Fruit fly (Drosophila melanogaster) whole organism, embryonic: ENCODE results near the gene BtbVII.

ENCODE experiments used
- BEAF-32 ChIP-seq: fragments of 200-800 bp; sonication (Bioruptor generic); optimal IDR thresholded peaks from 3 replicates; lab custom pipeline; 2017; ENCODE audit warnings: missing biosample characterization, missing genetic modification characterization, mild to moderate bottlenecking, moderate library complexity, missing genetic modification reagents
- CG10147 ChIP-seq: fragments of 200-800 bp; sonication (Bioruptor generic); optimal IDR thresholded peaks from 2 replicates; lab custom pipeline; 2019; ENCODE audit warnings: missing biosample characterization, mild to moderate bottlenecking, missing genetic modification characterization, moderate library complexity
- CG1024 ChIP-seq: fragments of 200-800 bp; sonication (Bioruptor generic); IDR thresholded peaks from 2 replicates; pipeline ENCODE4 v1.3.6; 2022; ENCODE audit warnings: missing biosample characterization, missing genetic modification characterization
- CG14014 ChIP-seq: fragments of 200-800 bp; sonication (Bioruptor generic); IDR thresholded peaks from 2 replicates; pipeline ENCODE4 v1.3.6; 2022; ENCODE audit warnings: missing biosample characterization, missing genetic modification characterization
- CG14441 ChIP-seq: fragments of 200-800 bp; sonication (Bioruptor generic); IDR thresholded peaks from 2 replicates; pipeline ENCODE4 v1.3.6; 2022; ENCODE audit warnings: missing biosample characterization, missing genetic modification characterization
- CG15011 ChIP-seq: fragments of 200-800 bp; sonication (Bioruptor generic); optimal IDR thresholded peaks from 3 replicates; lab custom pipeline; 2018; ENCODE audit warnings: missing biosample characterization, mild to moderate bottlenecking, missing genetic modification characterization
- CG1529 ChIP-seq: fragments of 200-800 bp; sonication (Bioruptor generic); optimal IDR thresholded peaks from 3 replicates; lab custom pipeline; 2018; ENCODE audit warnings: missing biosample characterization, missing genetic modification characterization
- CG15479 ChIP-seq: fragments of 200-800 bp; sonication (Bioruptor generic); optimal IDR thresholded peaks from 3 replicates; lab custom pipeline; 2019; ENCODE audit warnings: missing biosample characterization, mild to moderate bottlenecking, missing genetic modification characterization, moderate library complexity
- CG16863 ChIP-seq: fragments of 200-800 bp; sonication (Bioruptor generic); optimal IDR thresholded peaks from 3 replicates; lab custom pipeline; 2016; ENCODE audit warnings: missing biosample characterization, missing genetic modification characterization
- CG17359 ChIP-seq: fragments of 200-800 bp; sonication (Bioruptor generic); optimal IDR thresholded peaks from 3 replicates; lab custom pipeline; 2018; ENCODE audit warnings: missing biosample characterization, mild to moderate bottlenecking, missing genetic modification characterization, moderate library complexity
- CG18476 ChIP-seq: fragments of 200-800 bp; sonication (Bioruptor generic); optimal IDR thresholded peaks from 2 replicates; lab custom pipeline; 2016; ENCODE audit warnings: missing biosample characterization, mild to moderate bottlenecking, missing genetic modification characterization
- CG18764 ChIP-seq: fragments of 200-800 bp; sonication (Bioruptor generic); optimal IDR thresholded peaks from 3 replicates; lab custom pipeline; 2016; ENCODE audit warnings: missing biosample characterization, missing genetic modification characterization
- CG31388 ChIP-seq: fragments of 200-800 bp; sonication (Bioruptor generic); optimal IDR thresholded peaks from 2 replicates; lab custom pipeline; 2016; ENCODE audit warnings: missing biosample characterization, missing genetic modification characterization
- CG4282 ChIP-seq: fragments of 200-800 bp; sonication (Bioruptor generic); optimal IDR thresholded peaks from 2 replicates; lab custom pipeline; 2016; ENCODE audit warnings: missing biosample characterization, missing genetic modification characterization
- CG4404 ChIP-seq: fragments of 200-800 bp; sonication (Bioruptor generic); IDR thresholded peaks from 2 replicates; pipeline ENCODE4 v1.3.6; 2022; ENCODE audit warnings: missing biosample characterization, missing genetic modification characterization
- CG5180 ChIP-seq: fragments of 200-800 bp; sonication (Bioruptor generic); optimal IDR thresholded peaks from 3 replicates; lab custom pipeline; 2017; ENCODE audit warnings: missing biosample characterization, missing genetic modification characterization, mild to moderate bottlenecking, moderate library complexity, missing genetic modification reagents
- CG7372 ChIP-seq: fragments of 200-800 bp; sonication (Bioruptor generic); IDR thresholded peaks from 2 replicates; pipeline ENCODE4 v1.3.6; 2022; ENCODE audit warnings: missing biosample characterization, missing genetic modification characterization
- CG7987 ChIP-seq: fragments of 200-800 bp; sonication (Bioruptor generic); optimal IDR thresholded peaks from 2 replicates; lab custom pipeline; 2018; ENCODE audit warnings: missing biosample characterization, mild to moderate bottlenecking, missing genetic modification characterization, moderate library complexity
- CG8765 ChIP-seq: fragments of 200-800 bp; sonication (Bioruptor generic); IDR thresholded peaks from 2 replicates; pipeline ENCODE4 v1.3.6; 2022; ENCODE audit warnings: missing biosample characterization, missing genetic modification characterization
- CG9932 ChIP-seq: fragments of 200-800 bp; sonication (Bioruptor generic); IDR thresholded peaks from 2 replicates; pipeline ENCODE4 v1.3.6; 2022; ENCODE audit warnings: missing biosample characterization, missing genetic modification characterization
- CHES-1-like ChIP-seq: fragments of 200-800 bp; sonication (Bioruptor generic); optimal IDR thresholded peaks from 2 replicates; lab custom pipeline; 2016; ENCODE audit warnings: missing biosample characterization, missing genetic modification characterization
- Eip74EF ChIP-seq, 2 experiments: fragments of 200-800 bp in 1 of 2; fragments of >200 bp in 1 of 2; sonication (Bioruptor generic) in 1 of 2; optimal IDR thresholded peaks; 2 replicates each; lab custom pipeline; 2017 to 2019; ENCODE audit warnings: missing biosample characterization in 2 of 2, missing genetic modification characterization in 2 of 2, mild to moderate bottlenecking in 1 of 2, moderate library complexity in 1 of 2
- H2.0 ChIP-seq: fragments of 200-800 bp; sonication (Bioruptor generic); IDR thresholded peaks from 2 replicates; pipeline ENCODE4 v1.3.6; 2022; ENCODE audit warnings: missing biosample characterization, missing genetic modification characterization
- Hand ChIP-seq: fragments of 200-800 bp; sonication (Bioruptor generic); optimal IDR thresholded peaks from 2 replicates; lab custom pipeline; 2017; ENCODE audit warnings: mild to moderate bottlenecking, missing biosample characterization, missing genetic modification reagents, missing genetic modification characterization
- HmgD ChIP-seq: fragments of 200-800 bp; sonication (Bioruptor generic); optimal IDR thresholded peaks from 3 replicates; lab custom pipeline; 2016; ENCODE audit warnings: missing biosample characterization, missing genetic modification characterization
- HmgZ ChIP-seq: fragments of 200-800 bp; sonication (Bioruptor generic); optimal IDR thresholded peaks from 2 replicates; lab custom pipeline; 2018; ENCODE audit warnings: missing biosample characterization, mild to moderate bottlenecking, missing genetic modification characterization
- Mrtf ChIP-seq: fragments of 200-800 bp; sonication (Bioruptor generic); IDR thresholded peaks from 3 replicates; pipeline ENCODE4 v1.3.6; 2022; ENCODE audit warnings: missing biosample characterization, missing genetic modification characterization
- NFAT ChIP-seq: fragments of 200-800 bp; sonication (Bioruptor generic); IDR thresholded peaks from 2 replicates; pipeline ENCODE4 v1.3.6; 2022; ENCODE audit warnings: missing biosample characterization, missing genetic modification characterization
- Nf-YA ChIP-seq: fragments of 200-800 bp; sonication (Bioruptor generic); IDR thresholded peaks from 2 replicates; pipeline ENCODE4 v1.3.6; 2022; ENCODE audit warnings: missing biosample characterization, missing genetic modification characterization
- Nf-YB ChIP-seq: fragments of 200-800 bp; sonication (Bioruptor generic); optimal IDR thresholded peaks from 3 replicates; lab custom pipeline; 2019; ENCODE audit warnings: missing biosample characterization, mild to moderate bottlenecking, missing genetic modification characterization, moderate library complexity
- Opbp ChIP-seq: fragments of 200-800 bp; sonication (Bioruptor generic); IDR thresholded peaks from 3 replicates; pipeline ENCODE4 v1.3.6; 2022; ENCODE audit warnings: missing biosample characterization, missing genetic modification characterization; ENCODE audit not compliant: partially characterized antibody
- Poxn ChIP-seq: fragments of 200-800 bp; sonication (Bioruptor generic); IDR thresholded peaks from 2 replicates; pipeline ENCODE4 v1.3.6; 2022; ENCODE audit warnings: missing biosample characterization, missing genetic modification characterization
- Sox102F ChIP-seq: fragments of 200-800 bp; sonication (Bioruptor generic); optimal IDR thresholded peaks from 2 replicates; lab custom pipeline; 2018; ENCODE audit warnings: missing biosample characterization, mild to moderate bottlenecking, missing genetic modification characterization, moderate library complexity
- Stat92E ChIP-seq, 3 experiments: fragments of >200 bp in 2 of 3; fragments of 200-800 bp in 1 of 3; sonication (Bioruptor generic) in 1 of 3; optimal IDR thresholded peaks; 2 replicates each; lab custom pipeline; 2017 to 2019; ENCODE audit warnings: missing biosample characterization in 3 of 3, missing genetic modification characterization in 3 of 3, mild to moderate bottlenecking in 1 of 3, moderate library complexity in 1 of 3
- ab ChIP-seq: fragments of 200-800 bp; sonication (Bioruptor generic); optimal IDR thresholded peaks from 2 replicates; lab custom pipeline; 2016; ENCODE audit warnings: missing biosample characterization, missing genetic modification characterization
- bab2 ChIP-seq: fragments of 200-800 bp; sonication (Bioruptor generic); optimal IDR thresholded peaks from 2 replicates; lab custom pipeline; 2016; ENCODE audit warnings: missing biosample characterization, missing genetic modification characterization
- btn ChIP-seq: fragments of 200-800 bp; sonication (Bioruptor generic); optimal IDR thresholded peaks from 2 replicates; lab custom pipeline; 2016; ENCODE audit warnings: missing biosample characterization, missing genetic modification characterization
- crp ChIP-seq, 2 experiments: fragments of 200-800 bp; sonication (Bioruptor generic); optimal IDR thresholded peaks; 2 replicates in 1 of 2; 3 replicates in 1 of 2; lab custom pipeline; 2017; ENCODE audit warnings: missing biosample characterization in 2 of 2, missing genetic modification characterization in 2 of 2, mild to moderate bottlenecking in 1 of 2, moderate library complexity in 1 of 2
- da ChIP-seq: fragments of 200-800 bp; sonication (Bioruptor generic); optimal IDR thresholded peaks from 2 replicates; lab custom pipeline; 2016; ENCODE audit warnings: missing biosample characterization, missing genetic modification characterization
- disco-r ChIP-seq: fragments of 200-800 bp; sonication (Bioruptor generic); optimal IDR thresholded peaks from 2 replicates; lab custom pipeline; 2016; ENCODE audit warnings: missing biosample characterization, missing genetic modification characterization
- dmrt11E ChIP-seq: fragments of 200-800 bp; sonication (Bioruptor generic); optimal IDR thresholded peaks from 3 replicates; lab custom pipeline; 2018; ENCODE audit warnings: missing biosample characterization, mild to moderate bottlenecking, missing genetic modification characterization, moderate library complexity
- gcm ChIP-seq: fragments of 200-800 bp; sonication (Bioruptor generic); optimal IDR thresholded peaks from 2 replicates; lab custom pipeline; 2019; ENCODE audit warnings: missing biosample characterization, mild to moderate bottlenecking, missing genetic modification characterization, moderate library complexity
- h ChIP-seq: fragments of >200 bp; optimal IDR thresholded peaks from 2 replicates; lab custom pipeline; 2017
- jing ChIP-seq: fragments of 200-800 bp; sonication (Bioruptor generic); optimal IDR thresholded peaks from 2 replicates; lab custom pipeline; 2018; ENCODE audit warnings: missing biosample characterization, mild to moderate bottlenecking, missing genetic modification characterization
- lmd ChIP-seq: fragments of 200-800 bp; sonication (Bioruptor generic); IDR thresholded peaks from 2 replicates; pipeline ENCODE4 v1.3.6; 2022; ENCODE audit warnings: missing biosample characterization, missing genetic modification characterization
- odd ChIP-seq: fragments of 200-800 bp; sonication (Bioruptor generic); optimal IDR thresholded peaks from 2 replicates; lab custom pipeline; 2017; ENCODE audit warnings: missing biosample characterization, mild to moderate bottlenecking, missing genetic modification characterization
- pita ChIP-seq: fragments of 200-800 bp; sonication (Bioruptor generic); optimal IDR thresholded peaks from 2 replicates; lab custom pipeline; 2017; ENCODE audit warnings: missing biosample characterization, mild to moderate bottlenecking, missing genetic modification characterization
- ro ChIP-seq: fragments of 200-800 bp; sonication (Bioruptor generic); IDR thresholded peaks from 2 replicates; pipeline ENCODE4 v1.3.6; 2022; ENCODE audit warnings: missing biosample characterization, missing genetic modification characterization
- row ChIP-seq: fragments of 200-800 bp; sonication (Bioruptor generic); IDR thresholded peaks from 3 replicates; pipeline ENCODE4 v1.3.6; 2022; ENCODE audit warnings: missing biosample characterization, missing genetic modification characterization
- sna ChIP-seq: fragments of 200-800 bp; sonication (Bioruptor generic); IDR thresholded peaks from 2 replicates; pipeline ENCODE4 v1.3.6; 2022; ENCODE audit warnings: missing biosample characterization, missing genetic modification characterization; ENCODE audit not compliant: partially characterized antibody

Gene BtbVII

dm6 chr3L:3178530-3179096, 30.2 kb downstream of the BtbVII start, which contains the start of the genes MnM and Girdin (continued):
- TF ChIP-seq sna (GFP tag; lab: Robert Waterston, UW) (peak; percentile 88), CG4404 (GFP tag; lab: Robert Waterston, UW) (peak; percentile 28; the same call in 1 of the 2 replicates), ro (no peak), jing (GFP tag; lab: Kevin White, UChicago) (no peak), CG7987 (GFP tag; lab: Kevin White, UChicago) (no peak), crp (GFP tag; optimal IDR thresholded peaks at IDR 0.05; lab: Kevin White, UChicago) (peak in 1 of 2 experiments; percentile 35), lmd (GFP tag; lab: Robert Waterston, UW) (peak; percentile 56), Opbp (GFP tag; lab: Robert Waterston, UW) (peak; percentile 71), da (GFP tag; lab: Kevin White, UChicago) (peak; percentile 28), HmgZ (peak; percentile 82), Poxn (GFP tag; lab: Robert Waterston, UW) (peak; percentile 10; the same call in 1 of the 2 replicates), H2.0 (0 out of 2 replicates have a peak, but pooled peaks have one; percentile 8), CHES-1-like (GFP tag; lab: Kevin White, UChicago) (peak; percentile 86), CG15479 (no peak), row (GFP tag; lab: Robert Waterston, UW) (peak; percentile 92), odd (GFP tag; lab: Kevin White, UChicago) (no peak), Hand (GFP tag; lab: Kevin White, UChicago) (no peak), CG1024 (GFP tag; lab: Robert Waterston, UW) (no peak), pita (no peak), bab2 (peak; percentile 73), gcm (GFP tag; lab: Kevin White, UChicago) (no peak), disco-r (GFP tag; lab: Kevin White, UChicago) (peak; percentile 44), Nf-YB (GFP tag; lab: Kevin White, UChicago) (no peak), CG31388 (GFP tag; lab: Kevin White, UChicago) (peak; percentile 17), Stat92E (GFP tag; optimal IDR thresholded peaks at IDR 0.05; lab: Kevin White, UChicago) (no peak), ab (GFP tag; lab: Kevin White, UChicago) (peak; percentile 45), CG8765 (GFP tag; lab: Robert Waterston, UW) (no peak), CG10147 (GFP tag; lab: Kevin White, UChicago) (no peak), HmgD (GFP tag; lab: Kevin White, UChicago) (peak; percentile 95), Eip74EF (GFP tag; optimal IDR thresholded peaks at IDR 0.05; lab: Kevin White, UChicago) (no peak), NFAT (peak; percentile 62; the same call in 1 of the 2 replicates), CG18476 (no peak), CG18764 (peak; percentile 32), CG5180 (GFP tag; lab: Kevin White, UChicago) (no peak), CG4282 (GFP tag; lab: Kevin White, UChicago) (no peak), CG17359 (tag; lab: Kevin White, UChicago) (no peak), Nf-YA (no peak), CG16863 (GFP tag; lab: Kevin White, UChicago) (peak; percentile 63), CG14441 (GFP tag; lab: Robert Waterston, UW) (0 out of 2 replicates have a peak, but pooled peaks have one; percentile 19), h (no peak), CG7372 (0 out of 2 replicates have a peak, but pooled peaks have one; percentile 11), CG15011 (GFP tag; lab: Kevin White, UChicago) (no peak), Sox102F (GFP tag; lab: Kevin White, UChicago) (no peak), CG9932 (GFP tag; lab: Robert Waterston, UW) (peak; percentile 88), Mrtf (GFP tag; lab: Robert Waterston, UW) (no peak), btn (GFP tag; lab: Kevin White, UChicago) (peak; percentile 52), CG14014 (peak; percentile 37; the same call in 1 of the 2 replicates), dmrt11E (tag; lab: Kevin White, UChicago) (peak; percentile 38), CG1529 (no peak), BEAF-32 (GFP tag; lab: Kevin White, UChicago) (peak; percentile 96)
